Worm (Caenorhabditis elegans): ENCODE data around the gene Y41C4A.11.

DNA sequence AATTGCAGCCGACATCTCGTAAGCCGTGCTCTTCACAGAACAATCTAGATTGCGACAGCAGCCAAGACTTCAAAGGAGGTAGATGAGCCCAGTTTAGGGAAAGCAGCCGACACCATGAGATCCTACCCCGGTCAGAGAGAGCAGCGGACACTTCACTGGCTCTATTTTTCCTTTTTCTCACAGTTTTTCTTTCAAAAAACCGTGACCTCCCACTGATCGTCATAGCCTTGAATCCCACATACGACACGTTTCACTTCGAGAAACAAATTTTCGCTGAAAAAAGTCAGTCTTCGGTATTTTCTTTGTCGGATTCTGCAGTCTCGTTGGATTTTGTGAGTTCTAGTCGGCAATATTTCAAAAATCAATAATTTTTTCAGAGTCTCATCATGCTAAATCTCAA, 12.4 kb downstream of the Y41C4A.11 start, which contains the start of gene Y41C4A.21:
- TF ChIP-seq tbx-37 (GFP tag; conservative IDR thresholded peaks at IDR 0.05) (no peak), ama-1 (optimal IDR thresholded peaks at IDR 0.05) (no peak), hmbx-1 (tag; optimal IDR thresholded peaks at IDR 0.05) (no peak)

Data from whole organism, early embryonic.